Fruit fly (Drosophila melanogaster): ENCODE data around the gene alphaTub85E.
"Not testable (repeated sequence)": the region's sequence is repeated elsewhere in the genome, so short reads cannot be mapped to it uniquely, and the experiment has no call there.

alphaTub85E gene

dm6 chr3R:9703273-9703672 is 29.8 kb downstream of the alphaTub85E start:
- TF ChIP-seq cnc (optimal IDR thresholded peaks at IDR 0.05): no peak

dm6 chr3R:9702567-9702966 is 30.5 kb downstream of the alphaTub85E start:
- TF ChIP-seq Crg-1 (GFP tag; optimal IDR thresholded peaks at IDR 0.05): no peak
- TF ChIP-seq Mnt (GFP tag; optimal IDR thresholded peaks at IDR 0.05): peak; percentile 1
- no peak for TF ChIP-seq cnc (optimal IDR thresholded peaks at IDR 0.05)
- no peak for TF ChIP-seq CG5204 (GFP tag; optimal IDR thresholded peaks at IDR 0.05)
- TF ChIP-seq kay (GFP tag; ENCODE audit: borderline replicate concordance): peak; percentile 79
- no peak for TF ChIP-seq cic (GFP tag; optimal IDR thresholded peaks at IDR 0.05)
- peak; percentile 53 for TF ChIP-seq CG14711 (tag; optimal IDR thresholded peaks at IDR 0.05)
- peak; percentile 76 for TF ChIP-seq bab1 (GFP tag; optimal IDR thresholded peaks at IDR 0.05)
- peak; percentile 52 for TF ChIP-seq CG7101 (tag; optimal IDR thresholded peaks at IDR 0.05)

- no peak for TF ChIP-seq Mnt (GFP tag; optimal IDR thresholded peaks at IDR 0.05)
- no peak for TF ChIP-seq cnc (optimal IDR thresholded peaks at IDR 0.05)
- no peak for TF ChIP-seq bab1 (GFP tag; optimal IDR thresholded peaks at IDR 0.05)
- TF ChIP-seq CG7045 (GFP tag; optimal IDR thresholded peaks at IDR 0.05): no peak
Measured at dm6 chr3R:9701897-9702296, 31.2 kb downstream of the alphaTub85E start.

dm6 chr3R:9701148-9701703 is 31.8 kb downstream of the alphaTub85E start:
- TF ChIP-seq tj (GFP tag; optimal IDR thresholded peaks at IDR 0.05) (no peak), CG14711 (tag; optimal IDR thresholded peaks at IDR 0.05) (no peak), CG7101 (tag; optimal IDR thresholded peaks at IDR 0.05) (no peak), cic (GFP tag; optimal IDR thresholded peaks at IDR 0.05) (peak; percentile 33), CG12768 (GFP tag; optimal IDR thresholded peaks at IDR 0.05) (peak; percentile 45), CG1620 (GFP tag; optimal IDR thresholded peaks at IDR 0.05) (peak; percentile 10)

- TF ChIP-seq Mnt (GFP tag; optimal IDR thresholded peaks at IDR 0.05) (no peak), ovo (GFP tag; optimal IDR thresholded peaks at IDR 0.05) (no peak), CG11617 (GFP tag; optimal IDR thresholded peaks at IDR 0.05) (no peak), Clk (GFP tag; optimal IDR thresholded peaks at IDR 0.05) (no peak), bab1 (GFP tag; optimal IDR thresholded peaks at IDR 0.05) (no peak), kay (GFP tag; ENCODE audit: borderline replicate concordance) (no peak), CG12768 (GFP tag; optimal IDR thresholded peaks at IDR 0.05) (no peak), Crg-1 (GFP tag; optimal IDR thresholded peaks at IDR 0.05) (no peak), CG7045 (GFP tag; optimal IDR thresholded peaks at IDR 0.05) (no peak), CG1620 (GFP tag; optimal IDR thresholded peaks at IDR 0.05) (no peak), CG5204 (GFP tag; optimal IDR thresholded peaks at IDR 0.05) (no peak), tj (GFP tag; optimal IDR thresholded peaks at IDR 0.05) (no peak)
Measured at dm6 chr3R:9700513-9700912, 32.5 kb downstream of the alphaTub85E start.

- TF ChIP-seq Mnt (GFP tag; optimal IDR thresholded peaks at IDR 0.05) (no peak), tj (GFP tag; optimal IDR thresholded peaks at IDR 0.05) (no peak), ovo (GFP tag; optimal IDR thresholded peaks at IDR 0.05) (no peak), CG11617 (GFP tag; optimal IDR thresholded peaks at IDR 0.05) (no peak), CG5204 (GFP tag; optimal IDR thresholded peaks at IDR 0.05) (no peak), CG14711 (tag; optimal IDR thresholded peaks at IDR 0.05) (no peak), pad (GFP tag; optimal IDR thresholded peaks at IDR 0.05) (no peak), Crg-1 (GFP tag; optimal IDR thresholded peaks at IDR 0.05) (no peak), CG12768 (GFP tag; optimal IDR thresholded peaks at IDR 0.05) (no peak), Hr96 (GFP tag; optimal IDR thresholded peaks at IDR 0.05) (no peak), Clk (GFP tag; optimal IDR thresholded peaks at IDR 0.05) (no peak), toe (GFP tag; optimal IDR thresholded peaks at IDR 0.05) (no peak), cnc (optimal IDR thresholded peaks at IDR 0.05) (no peak), cic (GFP tag; optimal IDR thresholded peaks at IDR 0.05) (no peak), CG7101 (tag; optimal IDR thresholded peaks at IDR 0.05) (no peak), kay (GFP tag; ENCODE audit: borderline replicate concordance) (no peak), bab1 (GFP tag; optimal IDR thresholded peaks at IDR 0.05) (no peak), CG1620 (GFP tag; optimal IDR thresholded peaks at IDR 0.05) (no peak)
Measured at dm6 chr3R:9694999-9695398, 38.1 kb downstream of the alphaTub85E start.

- not testable (repeated sequence) for TF ChIP-seq Mnt (GFP tag; optimal IDR thresholded peaks at IDR 0.05); CG14711 (tag; optimal IDR thresholded peaks at IDR 0.05); kay (GFP tag; ENCODE audit: borderline replicate concordance)
Measured at dm6 chr3R:9692675-9693129, 40.3 kb downstream of the alphaTub85E start, which contains the start of the genes Unc-115b, p24-2 and CG32939. TSS of gene Unc-115b (minus strand) at chr3R:9692775. TSS of gene p24-2 (minus strand) at chr3R:9692794. TSS of gene CG32939 (plus strand) at chr3R:9693079.

- TF ChIP-seq CG5204, CG11617, Clk (GFP tag; optimal IDR thresholded peaks at IDR 0.05): not testable (repeated sequence)
Measured at dm6 chr3R:9685376-9685775, 47.7 kb downstream of the alphaTub85E start, which contains the start of the genes eca and CG18542. TSS of gene eca (minus strand) at chr3R:9685476. TSS of gene CG18542 (plus strand) at chr3R:9685760.
